Fruit fly (Drosophila melanogaster) whole organism, embryonic: Measurements from ENCODE around the gene Mocs2A.

Experiments
- BEAF-32 ChIP-seq: fragments of 200-800 bp; sonication (Bioruptor generic); optimal IDR thresholded peaks from 3 replicates; lab custom pipeline; 2017; ENCODE audit warnings: missing biosample characterization, missing genetic modification characterization, mild to moderate bottlenecking, moderate library complexity, missing genetic modification reagents
- Bgb ChIP-seq: fragments of 200-800 bp; sonication (Bioruptor generic); IDR thresholded peaks from 2 replicates; pipeline ENCODE4 v1.3.6; 2022; ENCODE audit warnings: missing biosample characterization, missing genetic modification characterization; ENCODE audit not compliant: partially characterized antibody
- CG11560 ChIP-seq: fragments of 200-800 bp; sonication (Bioruptor generic); IDR thresholded peaks from 3 replicates; pipeline ENCODE4 v1.3.6; 2022; ENCODE audit warnings: missing biosample characterization, missing genetic modification characterization
- CG11695 ChIP-seq: fragments of 200-800 bp; sonication (Bioruptor generic); IDR thresholded peaks from 3 replicates; pipeline ENCODE4 v1.3.6; 2022; ENCODE audit warnings: missing biosample characterization, missing genetic modification characterization
- CG14667 ChIP-seq: fragments of 200-800 bp; sonication (Bioruptor generic); IDR thresholded peaks from 2 replicates; pipeline ENCODE4 v1.3.6; 2022; ENCODE audit warnings: missing biosample characterization, missing genetic modification characterization
- CG1603 ChIP-seq: fragments of 200-800 bp; sonication (Bioruptor generic); optimal IDR thresholded peaks from 2 replicates; lab custom pipeline; 2019; ENCODE audit warnings: missing biosample characterization, mild to moderate bottlenecking, missing genetic modification characterization, moderate library complexity
- CG16813 ChIP-seq: fragments of 200-800 bp; sonication (Bioruptor generic); IDR thresholded peaks from 3 replicates; pipeline ENCODE4 v1.3.6; 2022; ENCODE audit warnings: missing biosample characterization, missing genetic modification characterization; ENCODE audit not compliant: partially characterized antibody
- CG17186 ChIP-seq: fragments of 200-800 bp; sonication (Bioruptor generic); optimal IDR thresholded peaks from 3 replicates; lab custom pipeline; 2017; ENCODE audit warnings: missing biosample characterization, missing genetic modification reagents, missing genetic modification characterization
- CG2129 ChIP-seq: fragments of 200-800 bp; sonication (Bioruptor generic); IDR thresholded peaks from 2 replicates; pipeline ENCODE4 v1.3.6; 2022; ENCODE audit warnings: missing biosample characterization, missing genetic modification characterization; ENCODE audit not compliant: partially characterized antibody
- CG33213 ChIP-seq: fragments of 200-800 bp; sonication (Bioruptor generic); optimal IDR thresholded peaks from 3 replicates; lab custom pipeline; 2016; ENCODE audit warnings: missing biosample characterization, missing genetic modification characterization
- CG34224 ChIP-seq: fragments of 200-800 bp; sonication (Bioruptor generic); IDR thresholded peaks from 3 replicates; pipeline ENCODE4 v1.3.6; 2022; ENCODE audit warnings: missing biosample characterization, missing genetic modification characterization; ENCODE audit not compliant: partially characterized antibody
- CG3847 ChIP-seq: fragments of 200-800 bp; sonication (Bioruptor generic); IDR thresholded peaks from 2 replicates; pipeline ENCODE4 v1.3.6; 2022; ENCODE audit warnings: missing biosample characterization, missing genetic modification characterization
- CG42726 ChIP-seq: fragments of 200-800 bp; sonication (Bioruptor generic); IDR thresholded peaks from 2 replicates; pipeline ENCODE4 v1.3.6; 2022; ENCODE audit warnings: missing biosample characterization, missing genetic modification characterization; ENCODE audit not compliant: partially characterized antibody
- CG4707 ChIP-seq: fragments of 200-800 bp; sonication (Bioruptor generic); optimal IDR thresholded peaks from 2 replicates; lab custom pipeline; 2018; ENCODE audit warnings: missing biosample characterization, mild to moderate bottlenecking, missing genetic modification characterization, moderate library complexity
- CHES-1-like ChIP-seq: fragments of 200-800 bp; sonication (Bioruptor generic); optimal IDR thresholded peaks from 2 replicates; lab custom pipeline; 2016; ENCODE audit warnings: missing biosample characterization, missing genetic modification characterization
- CrebB ChIP-seq: fragments of 200-800 bp; sonication (Bioruptor generic); optimal IDR thresholded peaks from 3 replicates; lab custom pipeline; 2018; ENCODE audit warnings: missing biosample characterization, mild to moderate bottlenecking, missing genetic modification characterization
- Dip3 ChIP-seq: fragments of 200-800 bp; sonication (Bioruptor generic); optimal IDR thresholded peaks from 3 replicates; lab custom pipeline; 2016; ENCODE audit warnings: missing biosample characterization, missing genetic modification characterization
- Dll ChIP-seq: fragments of 200-800 bp; sonication (Bioruptor generic); IDR thresholded peaks from 4 replicates; pipeline ENCODE4 v1.3.6; 2022; ENCODE audit warnings: missing biosample characterization, missing genetic modification characterization; ENCODE audit not compliant: partially characterized antibody
- Doc3 ChIP-seq: fragments of 200-800 bp; sonication (Bioruptor generic); IDR thresholded peaks from 3 replicates; pipeline ENCODE4 v1.3.6; 2022; ENCODE audit warnings: missing biosample characterization, missing genetic modification characterization; ENCODE audit not compliant: partially characterized antibody
- Fer1 ChIP-seq: fragments of 200-800 bp; sonication (Bioruptor generic); optimal IDR thresholded peaks from 2 replicates; lab custom pipeline; 2017; ENCODE audit warnings: missing biosample characterization, mild to moderate bottlenecking, missing genetic modification characterization
- H15 ChIP-seq: fragments of 200-800 bp; sonication (Bioruptor generic); IDR thresholded peaks from 3 replicates; pipeline ENCODE4 v1.3.6; 2022; ENCODE audit warnings: missing biosample characterization, missing genetic modification characterization
- Hr51 ChIP-seq, 2 experiments: fragments of 200-800 bp; sonication (Bioruptor generic); optimal IDR thresholded peaks; 2 replicates in 1 of 2; 3 replicates in 1 of 2; lab custom pipeline; 2016 to 2018; ENCODE audit warnings: missing biosample characterization in 2 of 2, missing genetic modification characterization in 2 of 2, mild to moderate bottlenecking in 1 of 2, moderate library complexity in 1 of 2
- MESR4 ChIP-seq: fragments of 200-800 bp; sonication (Bioruptor generic); optimal IDR thresholded peaks from 2 replicates; lab custom pipeline; 2018; ENCODE audit warnings: missing biosample characterization, mild to moderate bottlenecking, missing genetic modification characterization, moderate library complexity
- Med ChIP-seq: fragments of 200-800 bp; sonication (Bioruptor generic); peaks from one replicate; lab custom pipeline; 2016; ENCODE audit warnings: missing biosample characterization, missing genetic modification characterization, mild to moderate bottlenecking, inconsistent platforms, moderate library complexity
- Rfx ChIP-seq: fragments of 200-800 bp; sonication (Bioruptor generic); IDR thresholded peaks from 2 replicates; pipeline ENCODE4 v1.3.6; 2022; ENCODE audit warnings: missing biosample characterization, missing genetic modification characterization
- Sry-δ ChIP-seq: fragments of 200-800 bp; sonication (Bioruptor generic); optimal IDR thresholded peaks from 2 replicates; lab custom pipeline; 2016; ENCODE audit warnings: missing biosample characterization, missing genetic modification characterization
- YL-1 ChIP-seq: fragments of 200-800 bp; sonication (Bioruptor generic); optimal IDR thresholded peaks from 3 replicates; lab custom pipeline; 2017; ENCODE audit warnings: missing biosample characterization, mild to moderate bottlenecking, missing genetic modification characterization
- al ChIP-seq: fragments of 200-800 bp; sonication (Bioruptor generic); IDR thresholded peaks from 2 replicates; pipeline ENCODE4 v1.3.6; 2022; ENCODE audit warnings: missing biosample characterization, missing genetic modification characterization
- amos ChIP-seq: fragments of 200-800 bp; sonication (Bioruptor generic); IDR thresholded peaks from 2 replicates; pipeline ENCODE4 v1.3.6; 2022; ENCODE audit warnings: missing biosample characterization, missing genetic modification characterization; ENCODE audit not compliant: partially characterized antibody
- danr ChIP-seq: fragments of 200-800 bp; sonication (Bioruptor generic); IDR thresholded peaks from 2 replicates; pipeline ENCODE4 v1.3.6; 2022; ENCODE audit warnings: missing biosample characterization, missing genetic modification characterization
- dm ChIP-seq: fragments of 200-800 bp; sonication (Bioruptor generic); optimal IDR thresholded peaks from 3 replicates; lab custom pipeline; 2016; ENCODE audit warnings: missing biosample characterization, missing genetic modification characterization
- ems ChIP-seq: fragments of 200-800 bp; sonication (Bioruptor generic); optimal IDR thresholded peaks from 3 replicates; lab custom pipeline; 2016; ENCODE audit warnings: missing biosample characterization, missing genetic modification characterization
- gro ChIP-seq: fragments of 200-800 bp; sonication (Bioruptor generic); optimal IDR thresholded peaks from 2 replicates; lab custom pipeline; 2016; ENCODE audit warnings: missing biosample characterization, missing genetic modification characterization
- h ChIP-seq: fragments of >200 bp; optimal IDR thresholded peaks from 2 replicates; lab custom pipeline; 2017
- hbn ChIP-seq: fragments of 200-800 bp; sonication (Bioruptor generic); IDR thresholded peaks from 2 replicates; pipeline ENCODE4 v1.3.6; 2022; ENCODE audit warnings: missing biosample characterization, missing genetic modification characterization; ENCODE audit not compliant: partially characterized antibody
- her ChIP-seq: fragments of 200-800 bp; sonication (Bioruptor generic); optimal IDR thresholded peaks from 2 replicates; lab custom pipeline; 2016; ENCODE audit warnings: missing biosample characterization, missing genetic modification characterization
- kay ChIP-seq: fragments of 200-800 bp; sonication (Bioruptor generic); optimal IDR thresholded peaks from 2 replicates; lab custom pipeline; 2016; ENCODE audit warnings: missing biosample characterization, missing genetic modification characterization
- lilli ChIP-seq: fragments of 200-800 bp; sonication (Bioruptor generic); optimal IDR thresholded peaks from 3 replicates; lab custom pipeline; 2016; ENCODE audit warnings: missing biosample characterization, missing genetic modification characterization
- sna ChIP-seq: fragments of 200-800 bp; sonication (Bioruptor generic); IDR thresholded peaks from 2 replicates; pipeline ENCODE4 v1.3.6; 2022; ENCODE audit warnings: missing biosample characterization, missing genetic modification characterization; ENCODE audit not compliant: partially characterized antibody
- ttk ChIP-seq: fragments of 200-800 bp; sonication (Bioruptor generic); IDR thresholded peaks from 2 replicates; pipeline ENCODE4 v2.1.2; 2022; ENCODE audit warnings: missing biosample characterization, missing genetic modification characterization
- unc-4 ChIP-seq: fragments of 200-800 bp; sonication (Bioruptor generic); IDR thresholded peaks from 2 replicates; pipeline ENCODE4 v1.3.6; 2022; ENCODE audit warnings: missing biosample characterization, missing genetic modification characterization; ENCODE audit not compliant: partially characterized antibody
- unpg ChIP-seq: fragments of 200-800 bp; sonication (Bioruptor generic); optimal IDR thresholded peaks from 3 replicates; lab custom pipeline; 2018; ENCODE audit warnings: missing biosample characterization, mild to moderate bottlenecking, missing genetic modification characterization, moderate library complexity
- wdn ChIP-seq: fragments of 200-800 bp; sonication (Bioruptor generic); IDR thresholded peaks from 2 replicates; pipeline ENCODE4 v1.3.6; 2022; ENCODE audit warnings: missing biosample characterization, missing genetic modification characterization
- zen2 ChIP-seq: fragments of 200-800 bp; sonication (Bioruptor generic); IDR thresholded peaks from 3 replicates; pipeline ENCODE4 v1.3.6; 2022; ENCODE audit warnings: missing biosample characterization, missing genetic modification characterization; ENCODE audit not compliant: partially characterized antibody
- zf30C ChIP-seq: fragments of 200-800 bp; sonication (Bioruptor generic); optimal IDR thresholded peaks from 3 replicates; lab custom pipeline; 2018; ENCODE audit warnings: missing biosample characterization, mild to moderate bottlenecking, missing genetic modification characterization
- zfh1 ChIP-seq: fragments of 200-800 bp; sonication (Bioruptor generic); IDR thresholded peaks from 3 replicates; pipeline ENCODE4 v1.3.6; 2022; ENCODE audit warnings: missing biosample characterization, missing genetic modification characterization
- zfh2 ChIP-seq: fragments of 200-800 bp; sonication (Bioruptor generic); optimal IDR thresholded peaks from 2 replicates; lab custom pipeline; 2016; ENCODE audit warnings: missing biosample characterization, missing genetic modification characterization

Gene Mocs2A

DNA sequence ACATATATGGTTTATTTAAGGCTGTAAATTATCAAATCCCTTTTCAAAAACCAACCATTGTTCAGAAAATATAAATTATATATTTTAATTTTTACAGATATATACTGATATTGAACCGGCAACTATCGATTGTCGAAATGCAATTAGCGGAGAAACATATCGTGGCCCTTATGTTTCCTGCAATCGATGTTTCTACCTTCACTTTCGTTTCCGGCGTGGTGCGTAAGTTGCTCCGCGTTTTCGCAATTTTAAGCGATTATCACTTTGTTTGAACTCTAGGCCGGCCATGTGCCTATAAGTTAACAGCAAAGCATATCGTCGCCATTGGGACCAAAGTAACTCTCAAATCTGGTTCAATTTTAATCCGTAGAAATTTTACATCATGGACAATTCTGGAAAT is 3.9 kb downstream of the Mocs2A start, which contains the start of gene vig2 (continued):
- TF ChIP-seq wdn: peak; percentile 51; the same call in 1 of the 2 replicates
- peak; percentile 32 for TF ChIP-seq CG1603
- TF ChIP-seq unpg (GFP tag; lab: Kevin White, UChicago): peak; percentile 12
- TF ChIP-seq CG4707 (GFP tag; lab: Kevin White, UChicago): peak; percentile 19

DNA sequence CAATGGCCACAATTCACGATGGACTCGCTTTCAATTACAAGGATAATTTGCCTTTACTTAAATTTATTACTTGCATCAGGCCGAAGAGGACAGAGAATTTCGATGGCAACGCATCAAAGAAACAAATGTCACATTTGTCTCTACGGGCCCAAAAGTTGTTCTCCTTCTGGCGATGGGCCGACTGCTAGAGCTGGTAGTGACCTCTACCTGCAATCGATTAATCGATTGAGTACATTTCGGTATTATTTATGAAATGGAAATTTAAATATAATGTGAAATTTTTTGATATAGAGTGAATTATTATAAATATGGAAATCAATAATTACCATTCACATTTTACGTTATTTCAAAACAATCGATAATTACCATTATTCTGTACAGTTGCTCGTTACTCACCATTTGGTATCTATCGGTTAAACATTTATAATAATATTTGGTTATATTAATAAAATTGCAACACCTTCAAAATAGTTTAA is 4.4 kb downstream of the Mocs2A start, which contains the start of the genes CG31510 and TTLL5:
TSS of gene CG31510 (minus strand) at position 185 of the 476 bp plus-strand sequence.
TSS of gene TTLL5 (minus strand) at position 185 of the 476 bp plus-strand sequence.
- TF ChIP-seq amos (GFP tag; lab: Robert Waterston, UW) (peak; percentile 71), CG16813 (GFP tag; lab: Robert Waterston, UW) (no peak; the same call in 1 of the 3 replicates), danr (0 out of 2 replicates have a peak, but pooled peaks have one; percentile 10), Dip3 (peak; percentile 12), CG11560 (tag; lab: Robert Waterston, UW) (0 out of 3 replicates have a peak, but pooled peaks have one; percentile 30), CG3847 (GFP tag; lab: Robert Waterston, UW) (peak; percentile 17; the same call in 1 of the 2 replicates), Sry-δ (peak; percentile 74), CG11695 (GFP tag; lab: Robert Waterston, UW) (peak; percentile 26; the same call in 1 of the 3 replicates), zen2 (no peak), CG42726 (peak; percentile 48; the same call in 1 of the 2 replicates), CrebB (tag; lab: Kevin White, UChicago) (peak; percentile 9), CG2129 (GFP tag; lab: Robert Waterston, UW) (peak; percentile 70), MESR4 (GFP tag; lab: Kevin White, UChicago) (peak; percentile 99), her (GFP tag; lab: Kevin White, UChicago) (peak; percentile 11), hbn (GFP tag; lab: Robert Waterston, UW) (peak; percentile 17), Dll (GFP tag; lab: Robert Waterston, UW) (peak; percentile 86), Hr51 (GFP tag; optimal IDR thresholded peaks at IDR 0.05; lab: Kevin White, UChicago) (no peak), Doc3 (GFP tag; lab: Robert Waterston, UW) (peak; percentile 70), gro (GFP tag; lab: Kevin White, UChicago) (peak; percentile 30), kay (no peak), Fer1 (GFP tag; lab: Kevin White, UChicago) (no peak), ttk (GFP tag; lab: Robert Waterston, UW) (no peak), Bgb (peak; percentile 66), CG34224 (GFP tag; lab: Robert Waterston, UW) (peak; percentile 15; the same call in 2 of the 3 replicates), CHES-1-like (GFP tag; lab: Kevin White, UChicago) (peak; percentile 13), zfh1 (GFP tag; lab: Robert Waterston, UW) (peak; percentile 49; the same call in 1 of the 3 replicates), ems (GFP tag; lab: Kevin White, UChicago) (no peak), CG33213 (GFP tag; lab: Kevin White, UChicago) (no peak), YL-1 (GFP tag; lab: Kevin White, UChicago) (peak; percentile 32), lilli (GFP tag; lab: Kevin White, UChicago) (peak; percentile 15), unc-4 (GFP tag; lab: Robert Waterston, UW) (peak; percentile 57; the same call in 1 of the 2 replicates), zf30C (GFP tag; lab: Kevin White, UChicago) (no peak), BEAF-32 (peak; percentile 69), h (no peak), dm (GFP tag; lab: Kevin White, UChicago) (peak; percentile 27), al (peak; percentile 28; the same call in 1 of the 2 replicates), Rfx (peak; percentile 40; the same call in 1 of the 2 replicates), CG17186 (GFP tag; lab: Kevin White, UChicago) (no peak), CG14667 (GFP tag; lab: Robert Waterston, UW) (no peak), Med (no peak), H15 (GFP tag; lab: Robert Waterston, UW) (no peak), zfh2 (peak; percentile 17), sna (GFP tag; lab: Robert Waterston, UW) (peak; percentile 61)
